Fruit fly (Drosophila melanogaster): ENCODE data around the gene CG5116.

The CG5116 gene

dm6 chr3R:25515450-25516288 is 32.8 kb downstream of the CG5116 start, which contains the start of gene msi (continued):
- TF ChIP-seq scrt (GFP tag; optimal IDR thresholded peaks at IDR 0.05) (peak; percentile 97), shn (GFP tag; optimal IDR thresholded peaks at IDR 0.05) (peak; percentile 38), slbo (GFP tag; IDR thresholded peaks at IDR 0.05) (peak; percentile 99), zfh2 (GFP tag; optimal IDR thresholded peaks at IDR 0.05) (peak; percentile 67), Poxn (GFP tag; IDR thresholded peaks at IDR 0.05) (peak; percentile 96), caup (GFP tag; optimal IDR thresholded peaks at IDR 0.05; ENCODE audit: severe bottlenecking) (peak; percentile 98), so (GFP tag; IDR thresholded peaks at IDR 0.05) (peak; percentile 99), NC2β (GFP tag; optimal IDR thresholded peaks at IDR 0.05) (peak; percentile 29), CG3163 (GFP tag; optimal IDR thresholded peaks at IDR 0.05) (peak; percentile 20), Hey (tag; optimal IDR thresholded peaks at IDR 0.05) (no peak), fru (optimal IDR thresholded peaks at IDR 0.05) (no peak), CG9797 (GFP tag; optimal IDR thresholded peaks at IDR 0.05) (peak; percentile 57), CG11247 (GFP tag; IDR thresholded peaks at IDR 0.05) (peak; percentile 98), Taf1 (GFP tag; IDR thresholded peaks at IDR 0.05) (peak; percentile 97), CG2202 (tag; optimal IDR thresholded peaks at IDR 0.05) (peak; percentile 98), zfh1 (GFP tag; IDR thresholded peaks at IDR 0.05) (peak; percentile 98), CG9932 (GFP tag; IDR thresholded peaks at IDR 0.05) (peak; percentile 98), gcm (GFP tag; optimal IDR thresholded peaks at IDR 0.05) (peak; percentile 99), trh (GFP tag; optimal IDR thresholded peaks at IDR 0.05) (peak; percentile 92), CG4730 (GFP tag; IDR thresholded peaks at IDR 0.05) (peak; percentile 98), CG17568 (GFP tag; optimal IDR thresholded peaks at IDR 0.05) (peak; percentile 92), pros (GFP tag; optimal IDR thresholded peaks at IDR 0.05) (peak; percentile 76), CG4820 (GFP tag; optimal IDR thresholded peaks at IDR 0.05) (peak; percentile 96), CG8924 (tag; optimal IDR thresholded peaks at IDR 0.05) (peak; percentile 100), HmgZ (tag; optimal IDR thresholded peaks at IDR 0.05) (peak; percentile 96), Side (GFP tag; optimal IDR thresholded peaks at IDR 0.05) (peak; percentile 67), disco-r (GFP tag; optimal IDR thresholded peaks at IDR 0.05) (peak; percentile 20), CG4404 (GFP tag; IDR thresholded peaks at IDR 0.05) (peak; percentile 97), zf30C (GFP tag; optimal IDR thresholded peaks at IDR 0.05) (no peak), BEAF-32 (GFP tag; optimal IDR thresholded peaks at IDR 0.05) (no peak), hbn (GFP tag; IDR thresholded peaks at IDR 0.05; ENCODE audit: partially characterized antibody) (peak; percentile 38; the same call in 1 of the 2 replicates), CG14860 (GFP tag; IDR thresholded peaks at IDR 0.05; ENCODE audit: partially characterized antibody) (0 out of 3 replicates have a peak, but pooled peaks have one; percentile 21), danr (GFP tag; IDR thresholded peaks at IDR 0.05) (peak; percentile 98), CG9727 (GFP tag; optimal IDR thresholded peaks at IDR 0.05) (peak; percentile 99), CG18476 (GFP tag; optimal IDR thresholded peaks at IDR 0.05) (peak; percentile 94), CG16813 (GFP tag; IDR thresholded peaks at IDR 0.05; ENCODE audit: partially characterized antibody) (no peak), oc (tag; optimal IDR thresholded peaks at IDR 0.05) (peak; percentile 99), jumu (GFP tag; optimal IDR thresholded peaks at IDR 0.05) (peak; percentile 65), odd (GFP tag; optimal IDR thresholded peaks at IDR 0.05) (peak; percentile 98), CG18619 (GFP tag; optimal IDR thresholded peaks at IDR 0.05) (peak; percentile 99), otp (GFP tag; IDR thresholded peaks at IDR 0.05) (peak; percentile 97), Hmr (GFP tag; optimal IDR thresholded peaks at IDR 0.05) (peak; percentile 99), Oaz (GFP tag; IDR thresholded peaks at IDR 0.05) (peak; percentile 96), CG6765 (GFP tag; optimal IDR thresholded peaks at IDR 0.05) (peak; percentile 95), mld (GFP tag; IDR thresholded peaks at IDR 0.05; ENCODE audit: partially characterized antibody) (no peak), twi (tag; optimal IDR thresholded peaks at IDR 0.05) (peak; percentile 98), sens-2 (GFP tag; IDR thresholded peaks at IDR 0.05) (peak; percentile 95), BtbVII (GFP tag; optimal IDR thresholded peaks at IDR 0.05) (peak; percentile 97), chif (GFP tag; optimal IDR thresholded peaks at IDR 0.05) (peak; percentile 15 to 84)

Data from whole organism, embryonic.